Worm (Caenorhabditis elegans): ENCODE measurements around the gene Y38H6C.20.

DNA sequence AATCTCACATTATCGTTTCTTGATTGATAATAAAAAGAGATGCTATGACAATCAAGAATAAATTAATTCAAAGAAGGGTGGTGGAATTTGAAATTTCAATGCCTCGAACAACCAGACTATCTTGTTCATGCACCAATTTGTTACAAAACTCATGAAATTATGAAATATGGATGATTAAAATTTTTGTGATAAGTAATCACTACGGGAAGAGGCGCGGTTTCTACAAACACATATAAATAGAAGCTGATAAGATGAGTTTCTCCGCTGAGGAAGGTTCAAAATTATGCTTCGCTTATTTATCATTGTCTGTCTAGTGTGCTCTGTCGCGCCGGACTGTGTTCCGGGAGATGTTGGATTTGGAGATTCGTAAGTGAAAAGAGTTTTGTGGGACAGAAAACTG lies 36.5 kb downstream of the Y38H6C.20 start:
- TF ChIP-seq pha-2 (tag; optimal IDR thresholded peaks at IDR 0.05) = no peak
- no peak for TF ChIP-seq pqm-1 (tag; optimal IDR thresholded peaks at IDR 0.05)
- no peak for TF ChIP-seq npax-4 (tag; optimal IDR thresholded peaks at IDR 0.05)
- no peak for TF ChIP-seq ceh-48 (tag; optimal IDR thresholded peaks at IDR 0.05)
- TF ChIP-seq rnt-1 (tag; optimal IDR thresholded peaks at IDR 0.05) = no peak
- TF ChIP-seq elt-2 (tag; optimal IDR thresholded peaks at IDR 0.05) = no peak
- TF ChIP-seq dmd-4 (tag; optimal IDR thresholded peaks at IDR 0.05; ENCODE audit: borderline replicate concordance) = no peak
- TF ChIP-seq odd-2 (tag; optimal IDR thresholded peaks at IDR 0.05) = no peak
- TF ChIP-seq che-1 (tag; optimal IDR thresholded peaks at IDR 0.05) = no peak
- no peak for TF ChIP-seq ama-1 (optimal IDR thresholded peaks at IDR 0.05)
- no peak for TF ChIP-seq elt-4 (tag; optimal IDR thresholded peaks at IDR 0.05)
- TF ChIP-seq pros-1 (tag; optimal IDR thresholded peaks at IDR 0.05) = no peak
- no peak for TF ChIP-seq ceh-9 (tag; optimal IDR thresholded peaks at IDR 0.05)
- TF ChIP-seq nhr-11 (tag; optimal IDR thresholded peaks at IDR 0.05) = no peak

Data from whole organism, late embryonic.